Worm (Caenorhabditis elegans) whole organism, L2 larva: ENCODE results near the gene bus-18.

Experiments
- elt-3 ChIP-seq: sonication (generic microtip); optimal IDR thresholded peaks from 2 replicates; lab custom pipeline; 2017; ENCODE audit warnings: missing biosample characterization, missing genetic modification characterization
- nhr-77 ChIP-seq: fragments of 150-350 bp; optimal IDR thresholded peaks from 2 replicates; lab custom pipeline; 2014; ENCODE audit warnings: missing biosample characterization, missing genetic modification characterization

ce11 chrV:11820551-11820950 is 47.0 kb downstream of the bus-18 start:
- TF ChIP-seq elt-3 (tag; lab: Kevin White, UChicago): no peak
- no peak for TF ChIP-seq nhr-77 (tag; lab: Kevin White, UChicago)
